Worm (Caenorhabditis elegans): Measurements from ENCODE around the gene far-8.

- TF ChIP-seq tab-1 (GFP tag; IDR thresholded peaks at IDR 0.05) (no peak), ztf-29 (GFP tag; IDR thresholded peaks at IDR 0.05) (no peak), klf-2 (GFP tag; conservative IDR thresholded peaks at IDR 0.05) (no peak), ref-1 (GFP tag; conservative IDR thresholded peaks at IDR 0.05) (no peak), flt-1 (GFP tag; IDR thresholded peaks at IDR 0.05) (no peak)
Measured at ce11 chrIII:869869-870268, 27.1 kb downstream of the far-8 start, which contains the start of gene T24C4.2.

Data from whole organism, midembryonic.